Fruit fly (Drosophila melanogaster) whole organism, prepupa: Measurements from ENCODE around the gene Cyp313a1.

Experiments
- Blimp-1 ChIP-seq: fragments of 200-800 bp; sonication (Bioruptor generic); optimal IDR thresholded peaks from 3 replicates; lab custom pipeline; 2017; ENCODE audit warnings: missing biosample characterization, missing genetic modification characterization, mild to moderate bottlenecking, moderate library complexity, missing genetic modification reagents
- CG10669 ChIP-seq: fragments of 200-800 bp; sonication (Bioruptor generic); optimal IDR thresholded peaks from 3 replicates; lab custom pipeline; 2018; ENCODE audit warnings: missing biosample characterization, mild to moderate bottlenecking, missing genetic modification characterization, moderate library complexity
- CG11294 ChIP-seq: fragments of 200-800 bp; sonication (Bioruptor generic); IDR thresholded peaks from 2 replicates; pipeline ENCODE4 v1.3.6; 2022; ENCODE audit warnings: missing biosample characterization, missing genetic modification characterization
- CG11762 ChIP-seq: fragments of 200-800 bp; sonication (Bioruptor generic); optimal IDR thresholded peaks from 3 replicates; lab custom pipeline; 2016; ENCODE audit warnings: missing biosample characterization, missing genetic modification characterization; ENCODE audit not compliant: insufficient read depth
- CG11902 ChIP-seq: fragments of 200-800 bp; sonication (Bioruptor generic); optimal IDR thresholded peaks from 3 replicates; lab custom pipeline; 2016; ENCODE audit warnings: missing biosample characterization, missing genetic modification characterization
- CG1621 ChIP-seq: fragments of 200-800 bp; sonication (Bioruptor generic); optimal IDR thresholded peaks from 3 replicates; lab custom pipeline; 2018; ENCODE audit warnings: missing biosample characterization, mild to moderate bottlenecking, missing genetic modification characterization
- CG16779 ChIP-seq: fragments of 200-800 bp; sonication (Bioruptor generic); optimal IDR thresholded peaks from 3 replicates; lab custom pipeline; 2017; ENCODE audit warnings: missing biosample characterization, mild to moderate bottlenecking, missing genetic modification characterization
- CG3032 ChIP-seq: fragments of 200-800 bp; optimal IDR thresholded peaks from 2 replicates; lab custom pipeline; 2019; ENCODE audit warnings: missing biosample characterization, mild to moderate bottlenecking, missing genetic modification characterization, moderate library complexity
- CG31627 ChIP-seq: fragments of 200-800 bp; sonication (Bioruptor generic); optimal IDR thresholded peaks from 3 replicates; lab custom pipeline; 2016; ENCODE audit warnings: missing biosample characterization, missing genetic modification characterization
- CG32006 ChIP-seq: fragments of 200-800 bp; sonication (Bioruptor generic); optimal IDR thresholded peaks from 3 replicates; lab custom pipeline; 2017; ENCODE audit warnings: missing biosample characterization, mild to moderate bottlenecking, missing genetic modification characterization
- CG34406 ChIP-seq: fragments of 200-800 bp; sonication (Bioruptor generic); optimal IDR thresholded peaks from 3 replicates; lab custom pipeline; 2016; ENCODE audit warnings: missing biosample characterization, missing genetic modification characterization
- CG3919 ChIP-seq: fragments of 200-800 bp; sonication (Bioruptor generic); optimal IDR thresholded peaks from 3 replicates; lab custom pipeline; 2016; ENCODE audit warnings: missing biosample characterization, missing genetic modification characterization
- CG6163 ChIP-seq: fragments of 200-800 bp; sonication (Bioruptor generic); IDR thresholded peaks from 3 replicates; pipeline ENCODE4 v1.3.6; 2022; ENCODE audit warnings: missing biosample characterization, missing genetic modification characterization
- CG6808 ChIP-seq: fragments of 200-800 bp; sonication (Bioruptor generic); optimal IDR thresholded peaks from 3 replicates; lab custom pipeline; 2017; ENCODE audit warnings: missing biosample characterization, missing genetic modification characterization, mild to moderate bottlenecking, moderate library complexity, missing genetic modification reagents
- CG6854 ChIP-seq: fragments of 200-800 bp; sonication (Bioruptor generic); optimal IDR thresholded peaks from 2 replicates; lab custom pipeline; 2017; ENCODE audit warnings: missing biosample characterization, mild to moderate bottlenecking, missing genetic modification characterization
- CG7368 ChIP-seq: fragments of 200-800 bp; sonication (Bioruptor generic); optimal IDR thresholded peaks from 3 replicates; lab custom pipeline; 2016; ENCODE audit warnings: missing biosample characterization, missing genetic modification characterization
- CG8319 ChIP-seq: fragments of 200-800 bp; sonication (Bioruptor generic); optimal IDR thresholded peaks from 3 replicates; lab custom pipeline; 2016; ENCODE audit warnings: missing biosample characterization, missing genetic modification characterization
- CG8632 ChIP-seq: fragments of 200-800 bp; sonication (Bioruptor generic); optimal IDR thresholded peaks from 3 replicates; lab custom pipeline; 2016; ENCODE audit warnings: missing biosample characterization, missing genetic modification characterization
- CG9139 ChIP-seq: fragments of 200-800 bp; sonication (Bioruptor generic); optimal IDR thresholded peaks from 3 replicates; lab custom pipeline; 2017; ENCODE audit warnings: missing biosample characterization, mild to moderate bottlenecking, missing genetic modification characterization
- Eip75B ChIP-seq: fragments of 200-800 bp; sonication (Bioruptor generic); optimal IDR thresholded peaks from 3 replicates; lab custom pipeline; 2016; ENCODE audit warnings: missing biosample characterization, missing genetic modification characterization
- Eip78C ChIP-seq: fragments of 200-800 bp; sonication (Bioruptor generic); peaks from one replicate; lab custom pipeline; 2016; ENCODE audit warnings: missing biosample characterization, missing genetic modification characterization
- Eip93F ChIP-seq: fragments of 200-800 bp; sonication (Bioruptor generic); optimal IDR thresholded peaks from 2 replicates; lab custom pipeline; 2016; ENCODE audit warnings: missing biosample characterization, mild to moderate bottlenecking, missing genetic modification characterization
- Ets21C ChIP-seq: fragments of 200-800 bp; sonication (Bioruptor generic); optimal IDR thresholded peaks from 3 replicates; lab custom pipeline; 2016; ENCODE audit warnings: missing biosample characterization, missing genetic modification characterization
- Ets96B ChIP-seq: fragments of 200-800 bp; optimal IDR thresholded peaks from 2 replicates; lab custom pipeline; 2019; ENCODE audit warnings: missing biosample characterization, mild to moderate bottlenecking, missing genetic modification characterization, moderate library complexity
- Gug ChIP-seq: fragments of 200-800 bp; sonication (Bioruptor generic); IDR thresholded peaks from 2 replicates; pipeline ENCODE4 v1.3.6; 2022; ENCODE audit warnings: missing biosample characterization, missing genetic modification characterization
- Hr39 ChIP-seq: fragments of 200-800 bp; sonication (Bioruptor generic); optimal IDR thresholded peaks from 2 replicates; lab custom pipeline; 2016; ENCODE audit warnings: missing biosample characterization, missing genetic modification characterization
- Hr4 ChIP-seq: fragments of 200-800 bp; sonication (Bioruptor generic); optimal IDR thresholded peaks from 3 replicates; lab custom pipeline; 2016; ENCODE audit warnings: missing biosample characterization, missing genetic modification characterization
- Met ChIP-seq: fragments of 200-800 bp; sonication (Bioruptor generic); optimal IDR thresholded peaks from 3 replicates; lab custom pipeline; 2016; ENCODE audit warnings: missing biosample characterization, missing genetic modification characterization
- OdsH ChIP-seq: fragments of 200-800 bp; sonication (Bioruptor generic); optimal IDR thresholded peaks from 3 replicates; lab custom pipeline; 2016; ENCODE audit warnings: missing biosample characterization, missing genetic modification characterization
- Sox102F ChIP-seq: fragments of 200-800 bp; sonication (Bioruptor generic); optimal IDR thresholded peaks from 2 replicates; lab custom pipeline; 2016; ENCODE audit warnings: missing biosample characterization, mild to moderate bottlenecking, missing genetic modification characterization
- Sox14 ChIP-seq: fragments of 200-800 bp; sonication (Bioruptor generic); optimal IDR thresholded peaks from 3 replicates; lab custom pipeline; 2016; ENCODE audit warnings: missing biosample characterization, missing genetic modification characterization
- Sox15 ChIP-seq: fragments of 200-800 bp; sonication (Bioruptor generic); optimal IDR thresholded peaks from 3 replicates; lab custom pipeline; 2016; ENCODE audit warnings: missing biosample characterization, missing genetic modification characterization
- achi ChIP-seq: fragments of 200-800 bp; sonication (Bioruptor generic); optimal IDR thresholded peaks from 3 replicates; lab custom pipeline; 2016; ENCODE audit warnings: missing biosample characterization, missing genetic modification characterization
- acj6 ChIP-seq: fragments of 200-800 bp; sonication (Bioruptor generic); optimal IDR thresholded peaks from 3 replicates; lab custom pipeline; 2016; ENCODE audit warnings: missing biosample characterization, missing genetic modification characterization
- cyc ChIP-seq: fragments of 200-800 bp; sonication (Bioruptor generic); optimal IDR thresholded peaks from 3 replicates; lab custom pipeline; 2016; ENCODE audit warnings: missing biosample characterization, missing genetic modification characterization
- dac ChIP-seq: fragments of 200-800 bp; sonication (Bioruptor generic); optimal IDR thresholded peaks from 2 replicates; lab custom pipeline; 2017; ENCODE audit warnings: missing biosample characterization, mild to moderate bottlenecking, missing genetic modification characterization
- dsx ChIP-seq: fragments of 200-800 bp; optimal IDR thresholded peaks from 3 replicates; lab custom pipeline; 2019; ENCODE audit warnings: missing biosample characterization, mild to moderate bottlenecking, missing genetic modification characterization, moderate library complexity; ENCODE audit not compliant: poor library complexity, severe bottlenecking
- esn ChIP-seq: fragments of 200-800 bp; sonication (Bioruptor generic); optimal IDR thresholded peaks from 2 replicates; lab custom pipeline; 2016; ENCODE audit warnings: missing biosample characterization, mild to moderate bottlenecking, missing genetic modification characterization, moderate library complexity
- fd59A ChIP-seq: fragments of 200-800 bp; sonication (Bioruptor generic); optimal IDR thresholded peaks from 2 replicates; lab custom pipeline; 2017; ENCODE audit warnings: missing biosample characterization, mild to moderate bottlenecking, missing genetic modification characterization, missing genetic modification reagents
- fd85E ChIP-seq: fragments of 200-800 bp; sonication (Bioruptor generic); optimal IDR thresholded peaks from 3 replicates; lab custom pipeline; 2016; ENCODE audit warnings: missing biosample characterization, missing genetic modification characterization
- lz ChIP-seq: fragments of 200-800 bp; sonication (Bioruptor generic); optimal IDR thresholded peaks from 3 replicates; lab custom pipeline; 2016; ENCODE audit warnings: missing biosample characterization, missing genetic modification characterization
- net ChIP-seq: fragments of 200-800 bp; sonication (Bioruptor generic); optimal IDR thresholded peaks from 3 replicates; lab custom pipeline; 2016; ENCODE audit warnings: missing biosample characterization, missing genetic modification characterization
- pdm3 ChIP-seq: fragments of 200-800 bp; sonication (Bioruptor generic); optimal IDR thresholded peaks from 3 replicates; lab custom pipeline; 2016; ENCODE audit warnings: missing biosample characterization, missing genetic modification characterization
- salr ChIP-seq, 2 experiments: fragments of 200-800 bp; sonication (Bioruptor generic); optimal IDR thresholded peaks; 3 replicates each; lab custom pipeline; 2016 to 2018; ENCODE audit warnings: missing biosample characterization in 2 of 2, missing genetic modification characterization in 2 of 2, mild to moderate bottlenecking in 1 of 2
- ss ChIP-seq, 2 experiments: fragments of 200-800 bp; sonication (Bioruptor generic); optimal IDR thresholded peaks; 2 replicates in 1 of 2; 3 replicates in 1 of 2; lab custom pipeline; 2017 to 2018; ENCODE audit warnings: mild to moderate bottlenecking in 2 of 2, missing biosample characterization in 2 of 2, missing genetic modification characterization in 2 of 2, moderate library complexity in 1 of 2
- topi ChIP-seq: fragments of 200-800 bp; sonication (Bioruptor generic); optimal IDR thresholded peaks from 3 replicates; lab custom pipeline; 2016; ENCODE audit warnings: missing biosample characterization, missing genetic modification characterization
- vri ChIP-seq: fragments of 200-800 bp; sonication (Bioruptor generic); optimal IDR thresholded peaks from 3 replicates; lab custom pipeline; 2016; ENCODE audit warnings: missing biosample characterization, mild to moderate bottlenecking, missing genetic modification characterization

Gene Cyp313a1

DNA sequence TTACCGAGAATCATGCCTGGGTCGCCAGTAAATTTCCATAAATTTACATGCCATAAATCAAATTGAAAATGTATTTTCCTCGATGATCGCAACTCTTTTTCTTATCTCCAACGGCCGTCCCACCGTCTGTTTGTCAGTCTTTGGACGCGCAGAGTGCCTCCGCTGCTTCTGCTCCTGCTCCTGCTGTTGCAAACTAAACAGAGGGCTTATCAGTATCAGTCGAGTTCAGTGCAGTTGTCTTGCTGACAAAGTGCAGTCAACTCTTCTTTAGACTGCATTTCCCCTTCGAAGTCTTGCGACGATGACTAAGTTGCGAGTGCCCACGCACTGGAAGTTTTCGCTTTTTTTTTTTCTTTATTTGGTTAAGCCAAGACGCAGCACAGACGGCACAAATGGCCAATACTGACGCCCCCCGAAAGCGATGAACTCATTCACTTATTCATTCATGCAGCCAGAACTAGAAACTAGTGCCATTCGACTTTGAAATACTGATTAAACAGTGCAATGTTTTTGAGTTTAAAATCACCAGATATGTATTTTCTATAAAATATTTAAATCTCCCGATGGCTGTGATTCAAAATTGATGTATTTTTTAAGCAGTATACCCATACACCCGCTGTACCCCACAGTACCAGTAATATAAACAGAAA, 46.7 kb upstream of the Cyp313a1 start (continued):
- TF ChIP-seq salr (GFP tag; optimal IDR thresholded peaks at IDR 0.05; lab: Kevin White, UChicago) (no peak), dsx (GFP tag; lab: Kevin White, UChicago) (peak; percentile 7), Hr4 (GFP tag; lab: Kevin White, UChicago) (no peak), CG6163 (GFP tag; lab: Robert Waterston, UW) (peak; percentile 27; the same call in 1 of the 3 replicates), Sox14 (GFP tag; lab: Kevin White, UChicago) (no peak), Met (GFP tag; lab: Kevin White, UChicago) (peak; percentile 26), Sox102F (GFP tag; lab: Kevin White, UChicago) (peak; percentile 16)

DNA sequence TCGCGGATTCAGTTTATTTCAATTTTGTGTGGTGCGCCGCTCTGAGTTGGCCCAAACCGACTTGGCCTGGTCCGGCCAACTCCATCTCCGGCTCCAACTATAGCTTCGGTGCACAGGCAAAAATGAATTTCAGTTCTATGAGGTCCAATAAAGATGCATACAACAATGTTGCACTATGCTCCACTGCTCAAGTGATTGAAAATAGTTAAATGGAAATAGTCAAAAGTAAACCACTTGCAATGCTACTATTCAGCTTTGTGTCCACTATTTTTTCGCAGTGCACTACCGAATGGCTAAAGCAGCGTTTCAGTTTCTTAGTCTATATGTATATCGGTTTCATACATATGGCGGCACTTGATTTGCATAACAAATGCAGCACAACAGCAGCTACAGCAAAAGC, 44.6 kb upstream of the Cyp313a1 start:
- peak; percentile 65 for TF ChIP-seq achi (GFP tag; lab: Kevin White, UChicago)
- TF ChIP-seq fd59A, result peak; percentile 23
- no peak for TF ChIP-seq CG9139
- peak in 1 of 2 experiments; percentile 54 for TF ChIP-seq salr (GFP tag; optimal IDR thresholded peaks at IDR 0.05; lab: Kevin White, UChicago)
- TF ChIP-seq CG11762, result peak; percentile 62
- peak; percentile 20 for TF ChIP-seq CG8632 (GFP tag; lab: Kevin White, UChicago)
- peak; percentile 38 for TF ChIP-seq esn (GFP tag; lab: Kevin White, UChicago)
- TF ChIP-seq Eip78C (GFP tag; lab: Kevin White, UChicago), result peak; percentile 87
- peak; percentile 62 for TF ChIP-seq Eip75B
- TF ChIP-seq Sox102F (GFP tag; lab: Kevin White, UChicago), result no peak
- no peak for TF ChIP-seq CG6854 (GFP tag; lab: Kevin White, UChicago)
- TF ChIP-seq CG3032 (tag; lab: Kevin White, UChicago), result peak; percentile 49
- TF ChIP-seq acj6 (GFP tag; lab: Kevin White, UChicago), result peak; percentile 64
- TF ChIP-seq Sox15, result no peak
- no peak for TF ChIP-seq ss (GFP tag; optimal IDR thresholded peaks at IDR 0.05; lab: Kevin White, UChicago)
- peak; percentile 77 for TF ChIP-seq OdsH (GFP tag; lab: Kevin White, UChicago)
- no peak for TF ChIP-seq Ets21C (GFP tag; lab: Kevin White, UChicago)
- TF ChIP-seq CG7368 (GFP tag; lab: Kevin White, UChicago), result peak; percentile 61
- TF ChIP-seq cyc (GFP tag; lab: Kevin White, UChicago), result peak; percentile 48
- peak; percentile 38 for TF ChIP-seq lz
- peak; percentile 87 for TF ChIP-seq Hr4 (GFP tag; lab: Kevin White, UChicago)
- peak; percentile 32 for TF ChIP-seq CG34406
- no peak for TF ChIP-seq Eip93F (GFP tag; lab: Kevin White, UChicago)
- TF ChIP-seq CG1621 (tag; lab: Kevin White, UChicago), result peak; percentile 34
- TF ChIP-seq CG10669 (GFP tag; lab: Kevin White, UChicago), result peak; percentile 48
- no peak for TF ChIP-seq fd85E
- TF ChIP-seq topi (GFP tag; lab: Kevin White, UChicago), result peak; percentile 30
- TF ChIP-seq CG11902, result peak; percentile 2
- no peak for TF ChIP-seq vri (GFP tag; lab: Kevin White, UChicago)
- peak; percentile 32 for TF ChIP-seq CG31627 (GFP tag; lab: Kevin White, UChicago)
- peak; percentile 0 for TF ChIP-seq CG8319
- TF ChIP-seq CG16779, result peak; percentile 46
- TF ChIP-seq CG11294 (GFP tag; lab: Robert Waterston, UW), result peak; percentile 85
- TF ChIP-seq CG6163 (GFP tag; lab: Robert Waterston, UW), result peak; percentile 92
- TF ChIP-seq CG6808 (GFP tag; lab: Kevin White, UChicago), result peak; percentile 38
- TF ChIP-seq dac (GFP tag; lab: Kevin White, UChicago), result peak; percentile 75
- TF ChIP-seq Blimp-1 (GFP tag; lab: Kevin White, UChicago), result no peak
- peak; percentile 59 for TF ChIP-seq Ets96B
- peak; percentile 48 for TF ChIP-seq Hr39 (GFP tag; lab: Kevin White, UChicago)
- peak; percentile 70 for TF ChIP-seq net (GFP tag; lab: Kevin White, UChicago)
- TF ChIP-seq Met (GFP tag; lab: Kevin White, UChicago), result peak; percentile 43
- peak; percentile 86 for TF ChIP-seq Gug (GFP tag; lab: Robert Waterston, UW)
- TF ChIP-seq CG32006 (GFP tag; lab: Kevin White, UChicago), result peak; percentile 90
- peak; percentile 83 for TF ChIP-seq CG3919 (GFP tag; lab: Kevin White, UChicago)
- TF ChIP-seq pdm3 (GFP tag; lab: Kevin White, UChicago), result peak; percentile 74
